Worm (Caenorhabditis elegans) whole organism, L2 larva: ENCODE measurements around the gene H01G02.1.

Experiments used
- F13H6.1 ChIP-seq: sonication (generic microtip); optimal IDR thresholded peaks from 2 replicates; lab custom pipeline; 2016; ENCODE audit warnings: missing genetic modification characterization, missing compliant biosample characterization
- Y55F3AM.14 ChIP-seq: fragments of 200-800 bp; sonication (Bioruptor generic); optimal IDR thresholded peaks from 2 replicates; lab custom pipeline; 2018; ENCODE audit warnings: mild to moderate bottlenecking, missing genetic modification characterization, missing compliant biosample characterization
- ZK546.5 ChIP-seq: sonication (generic microtip); optimal IDR thresholded peaks from 2 replicates; lab custom pipeline; 2017; ENCODE audit warnings: missing biosample characterization, missing genetic modification characterization
- blmp-1 ChIP-seq: sonication (generic microtip); optimal IDR thresholded peaks from 2 replicates; lab custom pipeline; 2017; ENCODE audit warnings: missing genetic modification characterization, mild to moderate bottlenecking, missing compliant biosample characterization, antibody characterized with exemption, moderate library complexity; ENCODE audit not compliant: insufficient read depth
- ceh-82 ChIP-seq: fragments of 150-350 bp; optimal IDR thresholded peaks from 2 replicates; lab custom pipeline; 2014; ENCODE audit warnings: missing biosample characterization, missing genetic modification characterization
- crh-2 ChIP-seq: sonication (generic microtip); optimal IDR thresholded peaks from 2 replicates; lab custom pipeline; 2017; ENCODE audit warnings: missing biosample characterization, missing genetic modification characterization
- dmd-4 ChIP-seq: sonication (generic microtip); optimal IDR thresholded peaks from 2 replicates; lab custom pipeline; 2017; ENCODE audit warnings: missing biosample characterization, missing genetic modification characterization
- fos-1 ChIP-seq: fragments of 150-350 bp; optimal IDR thresholded peaks from 2 replicates; lab custom pipeline; 2014; ENCODE audit warnings: missing biosample characterization, missing genetic modification characterization
- gmeb-1 ChIP-seq: fragments of 150-350 bp; optimal IDR thresholded peaks from 2 replicates; lab custom pipeline; 2014; ENCODE audit warnings: missing biosample characterization, missing genetic modification characterization
- lin-11 ChIP-seq: fragments of 150-350 bp; sonication (generic microtip); optimal IDR thresholded peaks from 2 replicates; lab custom pipeline; 2014; ENCODE audit warnings: missing biosample characterization, missing genetic modification characterization, inconsistent platforms, mixed read lengths
- lin-13 ChIP-seq: fragments of 150-350 bp; optimal IDR thresholded peaks from 2 replicates; lab custom pipeline; 2014; ENCODE audit warnings: missing biosample characterization, missing genetic modification reagents, missing genetic modification characterization
- lin-39 ChIP-seq: fragments of 150-350 bp; optimal IDR thresholded peaks from 2 replicates; lab custom pipeline; 2014; ENCODE audit warnings: missing biosample characterization, missing genetic modification reagents, missing genetic modification characterization
- lsy-2 ChIP-seq, 2 experiments: fragments of 150-350 bp in 1 of 2; sonication (generic microtip) in 1 of 2; optimal IDR thresholded peaks; 2 replicates each; lab custom pipeline; 2014 to 2017; ENCODE audit warnings: missing biosample characterization in 2 of 2, missing genetic modification characterization in 2 of 2
- mab-5 ChIP-seq: fragments of 150-350 bp; optimal IDR thresholded peaks from 2 replicates; lab custom pipeline; 2014; ENCODE audit warnings: missing biosample characterization, missing genetic modification characterization
- mbf-1 ChIP-seq: sonication (generic microtip); optimal IDR thresholded peaks from 2 replicates; lab custom pipeline; 2017; ENCODE audit warnings: missing biosample characterization, missing genetic modification characterization
- nhr-11 ChIP-seq: fragments of 150-350 bp; optimal IDR thresholded peaks from 2 replicates; lab custom pipeline; 2014; ENCODE audit warnings: missing biosample characterization, missing genetic modification characterization
- nhr-12 ChIP-seq: fragments of 150-350 bp; optimal IDR thresholded peaks from 2 replicates; lab custom pipeline; 2014; ENCODE audit warnings: missing biosample characterization, missing genetic modification characterization
- nhr-21 ChIP-seq: fragments of 150-350 bp; optimal IDR thresholded peaks from 2 replicates; lab custom pipeline; 2014; ENCODE audit warnings: missing biosample characterization, missing genetic modification characterization
- nhr-23 ChIP-seq: fragments of 150-350 bp; optimal IDR thresholded peaks from 2 replicates; lab custom pipeline; 2014; ENCODE audit warnings: missing biosample characterization, missing genetic modification reagents, missing genetic modification characterization
- nhr-25 ChIP-seq: fragments of 150-350 bp; sonication (generic microtip); optimal IDR thresholded peaks from 3 replicates; lab custom pipeline; 2014; ENCODE audit warnings: missing biosample characterization, missing genetic modification characterization
- nhr-6 ChIP-seq: fragments of 150-350 bp; optimal IDR thresholded peaks from 2 replicates; lab custom pipeline; 2014; ENCODE audit warnings: missing biosample characterization, missing genetic modification characterization
- nhr-77 ChIP-seq: fragments of 150-350 bp; optimal IDR thresholded peaks from 2 replicates; lab custom pipeline; 2014; ENCODE audit warnings: missing biosample characterization, missing genetic modification characterization
- sem-4 ChIP-seq: fragments of 150-350 bp; optimal IDR thresholded peaks from 2 replicates; lab custom pipeline; 2014; ENCODE audit warnings: missing biosample characterization, missing genetic modification reagents, missing genetic modification characterization
- sma-3 ChIP-seq: sonication (generic microtip); optimal IDR thresholded peaks from 2 replicates; lab custom pipeline; 2016; ENCODE audit warnings: missing genetic modification reagents, missing genetic modification characterization, missing compliant biosample characterization
- sma-9 ChIP-seq, 2 experiments: fragments of 150-350 bp in 1 of 2; sonication (generic microtip) in 1 of 2; optimal IDR thresholded peaks; 2 replicates each; lab custom pipeline; 2014 to 2016; ENCODE audit warnings: missing genetic modification characterization in 2 of 2, mild to moderate bottlenecking in 1 of 2, missing biosample characterization in 1 of 2, missing compliant biosample characterization in 1 of 2, missing genetic modification reagents in 1 of 2, moderate library complexity in 1 of 2
- unc-39 ChIP-seq: fragments of 150-350 bp; optimal IDR thresholded peaks from 2 replicates; lab custom pipeline; 2014; ENCODE audit warnings: missing biosample characterization, missing genetic modification characterization
- unc-62 ChIP-seq: fragments of 150-350 bp; optimal IDR thresholded peaks from 2 replicates; lab custom pipeline; 2014; ENCODE audit warnings: missing biosample characterization, missing genetic modification reagents, missing genetic modification characterization
- zag-1 ChIP-seq: fragments of 150-350 bp; optimal IDR thresholded peaks from 2 replicates; lab custom pipeline; 2014; ENCODE audit warnings: missing biosample characterization, missing genetic modification characterization
- ztf-11 ChIP-seq: sonication (generic microtip); optimal IDR thresholded peaks from 2 replicates; lab custom pipeline; 2017; ENCODE audit warnings: missing biosample characterization, missing genetic modification characterization
- ztf-4 ChIP-seq: fragments of 150-350 bp; optimal IDR thresholded peaks from 2 replicates; lab custom pipeline; 2014; ENCODE audit warnings: missing biosample characterization, missing genetic modification characterization

H01G02.1 gene

ce11 chrIV:11809708-11810114 is 5.8 kb upstream of the H01G02.1 start (continued):
- peak; percentile 72 for TF ChIP-seq ztf-4
- no peak for TF ChIP-seq mbf-1
- peak; percentile 51 for TF ChIP-seq lin-13 (GFP tag; lab: Kevin White, UChicago)
- TF ChIP-seq zag-1 = peak; percentile 71
- peak; percentile 54 for TF ChIP-seq unc-62 (GFP tag; lab: Kevin White, UChicago)

- peak; percentile 81 for TF ChIP-seq sma-9 (GFP tag; optimal IDR thresholded peaks at IDR 0.05; lab: Kevin White, UChicago)
- TF ChIP-seq sma-9 (tag; optimal IDR thresholded peaks at IDR 0.05; lab: Kevin White, UChicago) = no peak
- TF ChIP-seq blmp-1 (tag; lab: Kevin White, UChicago) = peak; percentile 17
- TF ChIP-seq lin-11 = no peak
- TF ChIP-seq fos-1 (tag; lab: Kevin White, UChicago) = peak; percentile 22
- TF ChIP-seq nhr-21 (tag; lab: Kevin White, UChicago) = peak; percentile 39
- TF ChIP-seq lsy-2 (tag; optimal IDR thresholded peaks at IDR 0.05; lab: Kevin White, UChicago) = peak in 1 of 2 experiments; percentile 1
- peak; percentile 21 for TF ChIP-seq crh-2 (tag; lab: Kevin White, UChicago)
- no peak for TF ChIP-seq ztf-11
- TF ChIP-seq, all 48 proteins: peak for 6
Measured at ce11 chrIV:11809047-11809446, 5.1 kb upstream of the H01G02.1 start.

- TF ChIP-seq ztf-4 = no peak
- TF ChIP-seq nhr-6 (tag; lab: Kevin White, UChicago) = no peak
- no peak for TF ChIP-seq lin-39
- no peak for TF ChIP-seq ZK546.5 (tag; lab: Kevin White, UChicago)
- TF ChIP-seq sma-9 (GFP tag; optimal IDR thresholded peaks at IDR 0.05; lab: Kevin White, UChicago) = no peak
- no peak for TF ChIP-seq sma-9 (tag; optimal IDR thresholded peaks at IDR 0.05; lab: Kevin White, UChicago)
- TF ChIP-seq gmeb-1 (tag; lab: Kevin White, UChicago) = no peak
- no peak for TF ChIP-seq nhr-12 (tag; lab: Kevin White, UChicago)
- TF ChIP-seq mab-5 = no peak
- TF ChIP-seq sem-4 (tag; lab: Kevin White, UChicago) = no peak
- TF ChIP-seq dmd-4 (tag; lab: Kevin White, UChicago) = no peak
- no peak for TF ChIP-seq nhr-23 (tag; lab: Kevin White, UChicago)
Measured at ce11 chrIV:11803044-11803443, 909 bp downstream of the H01G02.1 start, which contains the start of gene H01G02.4. TSS of gene H01G02.4 (minus strand) at chrIV:11803144.

ce11 chrIV:11801078-11801477 is 2.9 kb downstream of the H01G02.1 start, which contains the start of gene dyf-18:
TSS of gene dyf-18 (minus strand) at chrIV:11801178.
- TF ChIP-seq Y55F3AM.14 (GFP tag; lab: Kevin White, UChicago) (no peak), nhr-6 (tag; lab: Kevin White, UChicago) (no peak), gmeb-1 (tag; lab: Kevin White, UChicago) (no peak)

- no peak for TF ChIP-seq sem-4 (tag; lab: Kevin White, UChicago)
- peak; percentile 18 for TF ChIP-seq F13H6.1
Measured at ce11 chrIV:11799240-11799639, 4.7 kb downstream of the H01G02.1 start.

- TF ChIP-seq nhr-21 (tag; lab: Kevin White, UChicago) (no peak), ZK546.5 (tag; lab: Kevin White, UChicago) (no peak), nhr-12 (tag; lab: Kevin White, UChicago) (no peak), ztf-11 (no peak), nhr-25 (tag; lab: Kevin White, UChicago) (no peak)
Measured at ce11 chrIV:11796818-11797217, 7.1 kb downstream of the H01G02.1 start.

- no peak for TF ChIP-seq nhr-77 (tag; lab: Kevin White, UChicago)
- TF ChIP-seq ceh-82 = no peak
- TF ChIP-seq unc-39 (tag; lab: Kevin White, UChicago) = no peak
- no peak for TF ChIP-seq nhr-11 (tag; lab: Kevin White, UChicago)
- TF ChIP-seq sma-3 = no peak
- no peak for TF ChIP-seq fos-1 (tag; lab: Kevin White, UChicago)
- TF ChIP-seq, all 48 proteins: peak for 0
Measured at ce11 chrIV:11795964-11796363, 8.0 kb downstream of the H01G02.1 start.
